Worm (Caenorhabditis elegans) whole organism, L4/young adult: ENCODE results near the gene prk-2.

Source experiments
- W03F9.2 ChIP-seq: fragments of 150-350 bp; optimal IDR thresholded peaks from 2 replicates; lab custom pipeline; 2014; ENCODE audit warnings: missing biosample characterization, missing genetic modification characterization
- dao-5 ChIP-seq: sonication (generic microtip); optimal IDR thresholded peaks from 2 replicates; lab custom pipeline; 2016; ENCODE audit warnings: missing genotype, missing genetic modification characterization, moderate library complexity, missing compliant biosample characterization
- him-1 ChIP-seq: sonication (generic microtip); optimal IDR thresholded peaks from 2 replicates; lab custom pipeline; 2016; ENCODE audit warnings: missing genotype, missing genetic modification reagents, missing genetic modification characterization, missing compliant biosample characterization

DNA sequence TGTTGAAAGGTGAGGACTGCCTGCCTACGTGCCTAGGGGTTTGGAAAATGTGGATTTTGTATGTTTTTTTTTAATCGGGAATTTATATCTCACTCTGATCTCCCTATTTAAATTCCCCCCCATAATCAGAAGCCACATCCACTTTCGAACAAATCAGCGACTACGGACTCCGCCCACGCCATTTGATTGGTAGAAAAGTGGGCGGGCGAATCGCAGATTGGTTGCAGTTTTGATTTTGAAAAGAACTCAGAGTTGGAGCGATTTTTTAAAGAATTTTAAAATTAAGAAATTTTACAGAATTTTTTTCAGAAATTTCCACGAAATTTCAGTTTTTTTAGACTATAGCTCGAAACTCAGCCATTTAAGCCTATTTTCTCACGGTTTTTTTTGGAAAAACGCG, 9.9 kb downstream of the prk-2 start:
- TF ChIP-seq him-1 (tag; lab: Kevin White, UChicago) (no peak), W03F9.2 (tag; lab: Kevin White, UChicago) (no peak), dao-5 (tag; lab: Kevin White, UChicago) (no peak)
